Fruit fly (Drosophila melanogaster): ENCODE measurements around the gene Top2.

- TF ChIP-seq insv (optimal IDR thresholded peaks at IDR 0.05) (no peak), Myc (optimal IDR thresholded peaks at IDR 0.05) (no peak), h (optimal IDR thresholded peaks at IDR 0.05) (no peak), psq (optimal IDR thresholded peaks at IDR 0.05) (no peak)
These were observed 37.4 kb downstream of the Top2 start for dm6 chr2L:19415859-19416258.
